Worm (Caenorhabditis elegans): ENCODE measurements around the gene F55C9.14.

DNA sequence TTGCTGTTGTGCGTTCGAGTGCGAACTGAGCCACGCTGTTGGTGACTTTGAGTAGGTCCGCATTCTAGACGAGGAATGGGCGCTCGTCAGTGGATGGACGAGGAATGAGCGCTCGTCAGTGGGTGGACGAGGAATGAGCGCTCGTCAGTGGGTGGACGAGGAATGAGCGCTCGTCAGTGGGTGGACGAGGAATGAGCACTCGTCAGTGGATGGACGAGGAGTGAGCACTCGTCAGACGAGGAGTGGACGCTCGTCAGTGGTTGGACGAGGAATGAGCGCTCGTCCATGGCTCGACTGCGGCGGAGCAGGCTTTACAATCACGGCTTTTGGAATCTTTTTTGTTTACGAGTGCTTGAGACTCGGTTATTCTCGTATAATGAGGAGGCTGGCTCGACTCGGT is 20.9 kb upstream of the F55C9.14 start:
- TF ChIP-seq sdz-12 (GFP tag; optimal IDR thresholded peaks at IDR 0.05) = no peak
- no peak for TF ChIP-seq ces-1 (GFP tag; optimal IDR thresholded peaks at IDR 0.05)
- TF ChIP-seq Y105C5A.15 (GFP tag; IDR thresholded peaks at IDR 0.05) = no peak
- TF ChIP-seq ztf-11 (tag; optimal IDR thresholded peaks at IDR 0.05) = no peak
- TF ChIP-seq fos-1 (tag; optimal IDR thresholded peaks at IDR 0.05) = no peak
- TF ChIP-seq hlh-30 (tag; optimal IDR thresholded peaks at IDR 0.05; ENCODE audit: insufficient read depth) = no peak

All from whole organism, L4 larva.